Worm (Caenorhabditis elegans): ENCODE results near the gene C56G3.2.

DNA sequence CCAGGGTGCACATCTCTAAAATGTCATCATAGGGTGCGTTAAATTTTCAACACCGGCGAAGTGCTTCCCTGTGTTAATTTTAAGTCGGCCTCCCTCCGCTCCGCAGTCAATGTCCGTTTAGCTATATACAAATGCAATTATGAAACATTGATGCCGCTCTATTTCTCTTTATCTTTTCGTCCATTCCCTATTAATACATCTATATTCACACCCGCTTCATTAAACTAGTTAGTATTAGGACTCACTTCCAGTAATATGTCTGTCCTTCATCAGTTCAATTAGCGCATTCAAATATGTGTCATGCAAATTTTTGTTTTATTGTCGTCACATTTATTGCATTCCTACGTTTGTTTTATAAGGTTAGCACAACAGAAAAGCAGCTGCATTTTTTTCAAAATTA lies 6.6 kb downstream of the C56G3.2 start:
- TF ChIP-seq nhr-12 (tag; optimal IDR thresholded peaks at IDR 0.05) (no peak), nhr-6 (tag; optimal IDR thresholded peaks at IDR 0.05) (no peak), nhr-11 (tag; optimal IDR thresholded peaks at IDR 0.05) (no peak), lin-13 (GFP tag; optimal IDR thresholded peaks at IDR 0.05) (no peak), dmd-4 (tag; optimal IDR thresholded peaks at IDR 0.05) (no peak), ztf-11 (tag; optimal IDR thresholded peaks at IDR 0.05) (no peak), snpc-4 (tag; optimal IDR thresholded peaks at IDR 0.05) (no peak), ceh-82 (tag; optimal IDR thresholded peaks at IDR 0.05) (no peak), skn-1 (tag; optimal IDR thresholded peaks at IDR 0.05) (no peak), R02D3.7 (tag; optimal IDR thresholded peaks at IDR 0.05) (no peak), nhr-237 (tag; optimal IDR thresholded peaks at IDR 0.05) (no peak), mdl-1 (tag; optimal IDR thresholded peaks at IDR 0.05) (no peak), ZK546.5 (tag; optimal IDR thresholded peaks at IDR 0.05) (no peak), crh-2 (tag; optimal IDR thresholded peaks at IDR 0.05) (no peak)
